Fruit fly (Drosophila melanogaster) Kc167 (cell line): ENCODE data around the gene SIFaR.

Experiments used
- Myc ChIP-seq: fragments of >200 bp; optimal IDR thresholded peaks from 2 replicates; lab custom pipeline; 2017; ENCODE audit warnings: missing external identifiers
- Sin3A ChIP-seq: fragments of >200 bp; optimal IDR thresholded peaks from 2 replicates; lab custom pipeline; 2018; ENCODE audit warnings: missing external identifiers
- h ChIP-seq: fragments of >200 bp; optimal IDR thresholded peaks from 3 replicates; lab custom pipeline; 2018; ENCODE audit warnings: missing external identifiers
- insv ChIP-seq: fragments of >200 bp; optimal IDR thresholded peaks from 3 replicates; lab custom pipeline; 2018; ENCODE audit warnings: missing external identifiers
- psq ChIP-seq: fragments of >200 bp; optimal IDR thresholded peaks from 2 replicates; lab custom pipeline; 2017; ENCODE audit warnings: missing external identifiers
- ttk ChIP-seq: sonication (Bioruptor generic); optimal IDR thresholded peaks from 2 replicates; lab custom pipeline; 2017; ENCODE audit warnings: missing external identifiers

Gene SIFaR

DNA sequence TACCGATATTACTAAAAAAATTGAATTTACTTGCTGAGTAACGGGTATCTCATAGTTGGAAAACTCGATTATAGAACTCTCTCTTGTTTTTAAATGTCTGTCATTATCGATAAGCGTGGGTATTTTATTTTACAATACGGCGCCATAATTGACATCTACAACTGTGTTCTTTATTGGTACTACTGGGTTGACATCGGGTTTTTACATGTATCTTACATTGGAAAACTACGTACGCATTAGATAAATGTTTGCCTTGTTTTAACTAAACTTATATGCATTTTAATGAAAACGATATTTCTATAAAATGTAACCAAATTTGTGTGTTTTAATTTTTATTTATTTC lies 1.9 kb upstream of the SIFaR start:
- TF ChIP-seq psq (lab: Kevin White, UChicago) (no peak), ttk (lab: Kevin White, UChicago) (no peak), Myc (lab: Kevin White, UChicago) (no peak), insv (lab: Kevin White, UChicago) (no peak)

DNA sequence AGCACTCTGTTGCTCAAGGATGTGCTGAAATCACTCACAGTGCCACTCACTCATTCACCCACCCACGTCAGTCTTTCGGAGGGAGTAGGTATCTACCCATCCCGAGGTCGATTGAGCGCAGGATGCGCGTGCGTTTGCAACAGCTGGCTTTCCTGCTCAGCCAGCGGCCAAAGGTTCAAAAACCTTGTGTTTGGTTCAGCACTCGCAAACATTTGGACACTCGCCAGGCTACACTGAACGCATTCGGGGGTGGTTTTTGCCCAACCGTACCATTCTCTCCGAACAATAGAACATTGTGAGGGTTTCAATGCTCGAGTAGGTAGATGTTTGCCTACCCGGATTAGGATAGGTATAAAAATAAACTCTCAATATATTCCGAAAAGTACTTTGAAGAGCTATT lies 1.2 kb upstream of the SIFaR start:
- no peak for TF ChIP-seq psq (lab: Kevin White, UChicago)
- TF ChIP-seq h (lab: Kevin White, UChicago), result no peak
- TF ChIP-seq insv (lab: Kevin White, UChicago), result no peak
- TF ChIP-seq Myc (lab: Kevin White, UChicago), result no peak
- no peak for TF ChIP-seq Sin3A (lab: Kevin White, UChicago)

DNA sequence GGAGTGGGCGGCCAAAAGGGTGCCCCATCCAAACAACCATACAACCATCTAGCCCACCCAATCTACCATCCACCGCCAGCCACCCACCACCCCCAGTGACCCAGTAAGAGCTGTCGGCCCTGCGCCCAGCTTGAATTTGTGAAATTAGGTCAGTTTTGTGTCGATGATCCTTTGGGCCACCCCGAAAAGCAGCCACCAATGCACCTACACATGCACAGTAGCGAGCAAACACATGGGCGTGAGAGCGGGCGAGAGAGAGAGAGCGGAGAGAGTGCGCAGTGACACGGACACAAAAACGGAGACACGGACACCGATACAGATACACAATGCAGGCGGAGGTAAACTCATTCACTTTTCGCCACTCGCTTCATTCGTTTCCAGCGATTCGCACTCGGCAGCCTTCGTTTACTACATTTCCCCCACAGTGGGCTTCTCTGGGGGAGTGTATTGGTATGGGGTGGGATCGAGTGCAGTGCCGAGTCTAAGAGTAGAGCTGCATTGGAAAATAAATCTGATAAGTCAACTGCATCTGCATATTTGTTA lies 4.7 kb downstream of the SIFaR start:
- TF ChIP-seq Myc (lab: Kevin White, UChicago) (no peak), psq (lab: Kevin White, UChicago) (no peak), ttk (lab: Kevin White, UChicago) (no peak), insv (lab: Kevin White, UChicago) (no peak), h (lab: Kevin White, UChicago) (no peak), Sin3A (lab: Kevin White, UChicago) (no peak)

DNA sequence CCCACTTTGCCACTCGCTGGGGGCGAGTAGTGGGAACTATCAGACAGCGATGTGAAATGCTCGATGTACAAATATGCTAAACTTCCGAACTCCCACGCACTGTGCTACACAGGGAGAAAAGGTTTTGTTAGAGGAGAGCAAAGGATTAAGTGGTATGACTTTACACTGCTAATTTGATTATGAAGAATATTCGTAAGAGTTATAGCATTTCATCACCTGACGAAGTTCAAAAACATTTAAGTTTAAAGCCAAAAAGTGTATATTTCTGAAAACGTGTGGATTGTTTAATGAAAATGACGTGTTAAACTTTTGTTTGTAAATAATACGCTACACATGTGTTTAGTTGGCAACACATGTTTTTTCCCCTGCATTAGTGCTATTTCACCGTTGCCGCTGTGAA lies 5.3 kb downstream of the SIFaR start:
- no peak for TF ChIP-seq psq (lab: Kevin White, UChicago)
- no peak for TF ChIP-seq Sin3A (lab: Kevin White, UChicago)
- no peak for TF ChIP-seq ttk (lab: Kevin White, UChicago)

DNA sequence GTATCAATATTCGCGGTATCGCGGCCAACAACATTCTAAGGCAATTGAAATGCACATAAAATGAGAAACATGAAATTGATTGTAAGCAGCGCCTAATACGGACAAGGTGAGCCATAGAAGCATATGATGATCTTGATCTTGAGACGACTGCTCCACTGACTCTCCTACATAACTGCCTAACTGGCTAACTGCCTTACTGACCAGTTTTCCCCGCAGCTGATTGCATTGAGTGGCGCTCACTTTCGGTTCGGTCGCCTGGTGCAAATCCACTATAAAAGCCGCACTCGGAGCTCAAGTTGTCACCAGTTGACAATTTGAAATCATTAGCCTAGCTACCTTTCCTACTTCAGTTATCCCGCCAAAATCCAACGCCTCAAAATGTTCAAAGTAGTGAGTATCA lies 10.9 kb downstream of the SIFaR start, which contains the start of gene CG17298:
Gene CG17298 (plus strand): TSS at position 301 of the 400 bp plus-strand sequence.
- no peak for TF ChIP-seq Myc (lab: Kevin White, UChicago)
- TF ChIP-seq Sin3A (lab: Kevin White, UChicago), result no peak
- TF ChIP-seq psq (lab: Kevin White, UChicago), result no peak
- TF ChIP-seq h (lab: Kevin White, UChicago), result no peak
- no peak for TF ChIP-seq insv (lab: Kevin White, UChicago)
- no peak for TF ChIP-seq ttk (lab: Kevin White, UChicago)

DNA sequence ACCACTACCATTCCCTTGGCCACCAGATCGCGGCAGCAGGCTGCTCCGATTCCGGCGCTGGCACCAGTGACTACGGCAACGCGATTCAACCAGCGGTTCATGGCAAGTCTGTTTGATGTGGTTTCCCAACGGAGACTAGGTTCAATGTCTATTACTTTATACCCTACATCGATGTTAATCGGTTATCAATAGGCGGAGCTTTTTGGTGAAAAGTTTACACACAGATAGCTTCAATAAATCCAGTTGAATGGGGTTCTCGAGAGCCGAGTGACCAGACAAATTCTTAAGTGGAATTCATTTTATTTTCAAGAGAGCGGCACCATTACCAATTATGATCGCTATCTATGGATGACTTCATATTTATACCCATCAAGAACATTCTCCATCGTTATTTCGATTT lies 17.7 kb downstream of the SIFaR start, which contains the start of gene CG3301:
Gene CG3301 (minus strand): TSS at position 139 of the 400 bp plus-strand sequence.
- TF ChIP-seq psq (lab: Kevin White, UChicago), result no peak
- no peak for TF ChIP-seq h (lab: Kevin White, UChicago)
- TF ChIP-seq Myc (lab: Kevin White, UChicago), result no peak
- TF ChIP-seq Sin3A (lab: Kevin White, UChicago), result no peak
- no peak for TF ChIP-seq insv (lab: Kevin White, UChicago)
- no peak for TF ChIP-seq ttk (lab: Kevin White, UChicago)

DNA sequence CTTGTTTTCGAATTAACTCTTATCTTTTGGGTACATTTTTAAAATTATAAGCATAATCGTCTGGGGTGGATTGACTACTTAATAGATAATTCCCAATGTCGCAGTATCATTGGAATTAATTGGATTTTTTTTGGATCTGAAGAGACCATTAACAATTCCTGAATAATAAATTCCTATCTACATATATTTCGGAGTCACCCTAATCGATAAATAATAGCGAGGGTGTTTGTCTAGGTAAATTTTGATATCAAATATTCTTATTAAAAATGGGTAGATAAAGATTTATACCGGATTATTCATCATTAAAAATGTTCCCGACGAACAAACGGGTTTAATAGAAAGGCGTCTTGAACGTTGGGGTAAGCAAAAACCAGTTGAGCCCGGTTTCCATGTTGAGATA lies 18.9 kb downstream of the SIFaR start:
- TF ChIP-seq Sin3A (lab: Kevin White, UChicago), result no peak
- no peak for TF ChIP-seq Myc (lab: Kevin White, UChicago)
- TF ChIP-seq ttk (lab: Kevin White, UChicago), result no peak

DNA sequence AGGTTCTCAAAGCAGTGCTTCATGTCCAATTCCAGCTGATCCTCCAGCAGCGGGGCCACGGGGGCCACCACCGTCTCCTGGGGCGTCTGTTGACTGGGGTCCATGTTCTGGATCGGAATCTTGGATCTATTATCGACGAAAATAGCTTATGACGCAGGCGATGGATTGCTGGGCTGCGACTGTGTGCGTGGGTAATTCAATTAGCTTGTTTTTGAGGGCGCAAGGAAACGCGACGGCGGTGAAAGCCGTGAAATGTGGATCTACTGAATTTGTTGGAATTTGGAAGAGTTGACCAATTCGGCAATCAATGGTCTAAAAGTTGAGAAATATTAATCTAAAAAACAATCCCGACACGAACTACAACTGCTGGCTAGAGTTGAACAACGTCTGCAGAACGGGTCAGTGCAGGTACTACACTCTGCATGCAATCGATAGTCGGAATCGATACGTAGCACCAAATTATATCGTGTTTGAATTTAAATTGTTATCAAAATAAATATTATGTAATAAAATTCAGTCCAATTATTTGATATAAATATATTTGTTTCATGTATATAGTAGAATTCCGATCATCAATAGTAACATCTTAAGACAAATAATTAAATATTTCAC lies 20.3 kb downstream of the SIFaR start, which contains the start of gene CG3308:
Gene CG3308 (minus strand): TSS at position 391 of the 612 bp plus-strand sequence.
- no peak for TF ChIP-seq Sin3A (lab: Kevin White, UChicago)
- TF ChIP-seq insv (lab: Kevin White, UChicago), result no peak
- no peak for TF ChIP-seq h (lab: Kevin White, UChicago)
- TF ChIP-seq ttk (lab: Kevin White, UChicago), result no peak
- TF ChIP-seq psq (lab: Kevin White, UChicago), result no peak
- no peak for TF ChIP-seq Myc (lab: Kevin White, UChicago)

DNA sequence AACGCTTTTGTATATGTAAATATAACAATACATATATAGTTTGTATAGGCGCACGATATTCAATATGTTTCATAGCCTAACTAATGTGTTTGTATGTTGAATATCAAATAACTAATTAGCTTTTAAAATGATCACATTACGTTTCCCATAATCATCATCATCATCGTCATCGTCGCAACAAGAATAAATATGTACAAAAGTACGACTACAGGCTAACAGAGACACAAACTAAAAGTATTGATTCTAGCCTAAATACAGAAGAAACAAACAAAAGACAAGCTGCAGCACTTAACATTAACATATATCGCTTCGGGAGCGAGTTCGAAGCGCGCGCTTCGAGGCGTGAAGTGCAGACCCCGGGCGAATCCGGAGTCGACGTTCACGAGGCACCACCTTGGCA lies 22.6 kb downstream of the SIFaR start:
- no peak for TF ChIP-seq Sin3A (lab: Kevin White, UChicago)
- TF ChIP-seq psq (lab: Kevin White, UChicago), result no peak
- no peak for TF ChIP-seq ttk (lab: Kevin White, UChicago)
- no peak for TF ChIP-seq Myc (lab: Kevin White, UChicago)
- TF ChIP-seq insv (lab: Kevin White, UChicago), result no peak
- TF ChIP-seq h (lab: Kevin White, UChicago), result no peak

DNA sequence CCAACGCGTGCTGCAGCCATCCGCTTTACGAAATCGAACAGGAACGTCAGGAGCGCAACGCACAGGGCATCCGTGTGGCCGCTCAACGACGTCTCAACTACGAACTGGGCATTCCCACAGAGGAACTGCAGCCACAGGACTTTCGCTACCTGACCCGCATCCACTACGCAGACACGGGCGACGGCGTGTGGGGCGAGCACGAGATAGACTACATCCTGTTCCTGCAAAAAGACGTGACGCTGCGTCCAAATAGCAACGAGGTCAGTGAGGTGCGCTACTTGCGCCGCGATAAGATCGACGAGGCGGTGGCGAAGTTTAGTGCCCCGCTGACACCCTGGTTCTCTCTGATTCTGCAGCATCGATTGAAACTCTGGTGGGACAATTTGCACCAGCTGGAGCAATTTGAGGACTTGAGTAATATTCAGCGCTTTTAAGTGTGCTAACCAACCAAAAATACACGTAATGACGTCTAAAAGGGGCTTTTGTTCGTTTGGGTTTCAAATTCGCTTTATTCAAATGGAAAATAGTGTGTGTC lies 23.1 kb downstream of the SIFaR start:
- TF ChIP-seq Sin3A (lab: Kevin White, UChicago) (no peak), psq (lab: Kevin White, UChicago) (no peak), Myc (lab: Kevin White, UChicago) (no peak), ttk (lab: Kevin White, UChicago) (peak; percentile 1)

DNA sequence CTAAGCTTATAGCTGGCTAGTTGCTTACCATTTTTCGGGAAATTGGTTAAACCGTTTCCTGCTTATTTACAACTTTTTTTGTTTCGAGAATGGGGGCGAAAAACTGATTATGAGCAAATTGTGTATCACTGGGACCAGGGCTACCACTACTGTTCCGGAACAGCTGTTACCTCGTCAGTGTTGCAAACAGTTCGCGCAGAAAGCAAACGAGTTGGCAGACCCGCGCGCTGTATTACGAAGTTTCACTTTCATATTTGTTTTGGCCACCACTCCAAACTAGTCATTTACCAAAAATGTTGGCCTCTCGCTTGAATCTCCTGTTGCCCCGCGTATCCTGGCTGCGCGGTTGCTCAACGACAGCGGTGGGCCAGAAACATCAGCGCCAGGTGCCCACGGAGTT lies 23.9 kb downstream of the SIFaR start, which contains the start of the genes AP-2sigma and Idi:
Gene AP-2sigma (minus strand): TSS at position 153 of the 400 bp plus-strand sequence.
Gene Idi (plus strand): TSS at position 204 of the 400 bp plus-strand sequence.
- TF ChIP-seq insv (lab: Kevin White, UChicago) (no peak), ttk (lab: Kevin White, UChicago) (no peak), Sin3A (lab: Kevin White, UChicago) (no peak), psq (lab: Kevin White, UChicago) (no peak), h (lab: Kevin White, UChicago) (no peak)

DNA sequence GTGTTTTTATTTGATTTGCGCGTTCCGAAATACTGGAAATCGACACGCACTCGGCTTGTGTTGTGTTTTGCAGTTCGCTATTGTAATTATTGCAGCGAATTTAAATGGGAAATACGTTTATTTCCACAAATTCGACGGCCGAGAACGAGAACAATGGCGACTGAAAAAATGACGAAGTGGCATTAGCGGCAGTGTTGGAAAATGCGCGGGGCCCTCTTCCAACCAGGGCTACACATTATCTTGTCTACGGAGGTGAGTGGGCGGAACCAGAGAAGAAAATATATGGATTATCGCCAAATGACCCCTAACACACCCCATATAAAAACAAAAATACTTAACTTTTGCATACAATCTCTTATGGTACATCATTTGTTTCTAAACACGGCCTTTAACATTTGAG lies 24.9 kb downstream of the SIFaR start, which contains the start of gene Rab1:
Gene Rab1 (minus strand): TSS at position 188 of the 400 bp plus-strand sequence.
- TF ChIP-seq insv (lab: Kevin White, UChicago), result no peak
- TF ChIP-seq ttk (lab: Kevin White, UChicago), result no peak
- no peak for TF ChIP-seq psq (lab: Kevin White, UChicago)
- no peak for TF ChIP-seq h (lab: Kevin White, UChicago)
- no peak for TF ChIP-seq Myc (lab: Kevin White, UChicago)
- TF ChIP-seq Sin3A (lab: Kevin White, UChicago), result no peak
